Worm (Caenorhabditis elegans): ENCODE measurements around the gene rde-11.

rde-11 gene

ce11 chrIV:13079119-13079518 is 25.9 kb upstream of the rde-11 start, which contains the start of gene C39E9.8:
Gene C39E9.8 (plus strand): TSS chrIV:13079446.
- TF ChIP-seq T26A8.4 (GFP tag; IDR thresholded peaks at IDR 0.05) (no peak), snpc-4 (tag; optimal IDR thresholded peaks at IDR 0.05) (no peak), ztf-11 (tag; optimal IDR thresholded peaks at IDR 0.05) (no peak), sdz-12 (GFP tag; optimal IDR thresholded peaks at IDR 0.05) (no peak), lin-38 (GFP tag; IDR thresholded peaks at IDR 0.05) (no peak), D1046.2 (GFP tag; IDR thresholded peaks at IDR 0.05) (no peak), nhr-42 (GFP tag; IDR thresholded peaks at IDR 0.05) (no peak), zag-1 (tag; optimal IDR thresholded peaks at IDR 0.05) (no peak), duxl-1 (tag; optimal IDR thresholded peaks at IDR 0.05; ENCODE audit: poor library complexity) (no peak), rbr-2 (tag; optimal IDR thresholded peaks at IDR 0.05) (no peak), ceh-32 (tag; optimal IDR thresholded peaks at IDR 0.05; ENCODE audit: poor library complexity) (no peak), F49E8.2 (tag; optimal IDR thresholded peaks at IDR 0.05; ENCODE audit: borderline replicate concordance) (no peak), jun-1 (tag; optimal IDR thresholded peaks at IDR 0.05) (no peak), dmd-8 (GFP tag; IDR thresholded peaks at IDR 0.05) (no peak), ceh-20 (GFP tag; IDR thresholded peaks at IDR 0.05) (no peak), vab-7 (GFP tag; IDR thresholded peaks at IDR 0.05) (no peak), nhr-76 (tag; optimal IDR thresholded peaks at IDR 0.05) (no peak), unc-130 (GFP tag; optimal IDR thresholded peaks at IDR 0.05) (no peak), nhr-6 (tag; optimal IDR thresholded peaks at IDR 0.05) (no peak), lsy-2 (tag; optimal IDR thresholded peaks at IDR 0.05) (no peak), mdl-1 (tag; optimal IDR thresholded peaks at IDR 0.05) (peak in 1 of 2 experiments; percentile 28), aha-1 (tag) (no peak), lin-15B (tag; optimal IDR thresholded peaks at IDR 0.05) (no peak), php-3 (GFP tag; IDR thresholded peaks at IDR 0.05) (no peak), Y75B8A.6 (GFP tag; IDR thresholded peaks at IDR 0.05) (no peak), ceh-44 (GFP tag; IDR thresholded peaks at IDR 0.05) (no peak), dpl-1 (GFP tag; optimal IDR thresholded peaks at IDR 0.05) (no peak), hlh-11 (tag; optimal IDR thresholded peaks at IDR 0.05) (peak; percentile 67), R02D3.7 (tag; optimal IDR thresholded peaks at IDR 0.05) (no peak), nhr-28 (tag; optimal IDR thresholded peaks at IDR 0.05) (peak; percentile 76), zfp-3 (GFP tag; conservative IDR thresholded peaks at IDR 0.05) (no peak), zfp-2 (tag; optimal IDR thresholded peaks at IDR 0.05) (no peak), cey-2 (tag; optimal IDR thresholded peaks at IDR 0.05; ENCODE audit: borderline replicate concordance, insufficient read depth) (peak; percentile 80), nhr-77 (tag; optimal IDR thresholded peaks at IDR 0.05) (no peak), ceh-62 (tag; optimal IDR thresholded peaks at IDR 0.05) (no peak), dmd-9 (GFP tag; IDR thresholded peaks at IDR 0.05) (no peak), spr-1 (tag; optimal IDR thresholded peaks at IDR 0.05) (no peak), pha-4 (GFP tag; IDR thresholded peaks at IDR 0.05) (no peak), pha-4 (tag; optimal IDR thresholded peaks at IDR 0.05) (no peak), unc-39 (tag; optimal IDR thresholded peaks at IDR 0.05) (no peak), ceh-28 (tag; optimal IDR thresholded peaks at IDR 0.05) (no peak), hif-1 (tag; optimal IDR thresholded peaks at IDR 0.05) (no peak), lin-1 (GFP tag; IDR thresholded peaks at IDR 0.05) (no peak), tag-97 (GFP tag; IDR thresholded peaks at IDR 0.05) (no peak), nhr-237 (tag; optimal IDR thresholded peaks at IDR 0.05) (no peak), mxl-3 (GFP tag; optimal IDR thresholded peaks at IDR 0.05) (peak; percentile 60), tra-1 (GFP tag; IDR thresholded peaks at IDR 0.05) (no peak), Y48G9A.11 (GFP tag; IDR thresholded peaks at IDR 0.05) (no peak), lin-29 (GFP tag; IDR thresholded peaks at IDR 0.05) (no peak), Y5F2A.4 (GFP tag; optimal IDR thresholded peaks at IDR 0.05) (no peak), daf-8 (GFP tag; IDR thresholded peaks at IDR 0.05) (no peak), fkh-10 (GFP tag; optimal IDR thresholded peaks at IDR 0.05) (no peak), F26F4.8 (GFP tag; conservative IDR thresholded peaks at IDR 0.05) (no peak)
